Worm (Caenorhabditis elegans): ENCODE results near the gene tiar-1.

ce11 chrII:5696218-5696617, 18.4 kb downstream of the tiar-1 start:
- TF ChIP-seq mec-3 (tag; optimal IDR thresholded peaks at IDR 0.05; ENCODE audit: borderline replicate concordance) = no peak
- no peak for TF ChIP-seq zip-5 (tag; optimal IDR thresholded peaks at IDR 0.05)
- TF ChIP-seq pag-3 (tag; optimal IDR thresholded peaks at IDR 0.05; ENCODE audit: borderline replicate concordance) = no peak
- TF ChIP-seq tbx-7 (tag; optimal IDR thresholded peaks at IDR 0.05) = no peak
- no peak for TF ChIP-seq ceh-9 (tag; optimal IDR thresholded peaks at IDR 0.05)
- no peak for TF ChIP-seq ceh-45 (GFP tag; IDR thresholded peaks at IDR 0.05)
- TF ChIP-seq hlh-8 (tag; optimal IDR thresholded peaks at IDR 0.05) = no peak
- TF ChIP-seq madf-2 (tag; optimal IDR thresholded peaks at IDR 0.05) = no peak
- no peak for TF ChIP-seq ceh-19 (GFP tag; optimal IDR thresholded peaks at IDR 0.05)
